Fruit fly (Drosophila melanogaster) Kc167 (cell line): ENCODE results near the gene CG15362.

ENCODE experiments used
- Myc ChIP-seq: fragments of >200 bp; optimal IDR thresholded peaks from 2 replicates; lab custom pipeline; 2017; ENCODE audit warnings: missing external identifiers
- h ChIP-seq: fragments of >200 bp; optimal IDR thresholded peaks from 3 replicates; lab custom pipeline; 2018; ENCODE audit warnings: missing external identifiers
- insv ChIP-seq: fragments of >200 bp; optimal IDR thresholded peaks from 3 replicates; lab custom pipeline; 2018; ENCODE audit warnings: missing external identifiers
- psq ChIP-seq: fragments of >200 bp; optimal IDR thresholded peaks from 2 replicates; lab custom pipeline; 2017; ENCODE audit warnings: missing external identifiers
- ttk ChIP-seq: sonication (Bioruptor generic); optimal IDR thresholded peaks from 2 replicates; lab custom pipeline; 2017; ENCODE audit warnings: missing external identifiers

DNA sequence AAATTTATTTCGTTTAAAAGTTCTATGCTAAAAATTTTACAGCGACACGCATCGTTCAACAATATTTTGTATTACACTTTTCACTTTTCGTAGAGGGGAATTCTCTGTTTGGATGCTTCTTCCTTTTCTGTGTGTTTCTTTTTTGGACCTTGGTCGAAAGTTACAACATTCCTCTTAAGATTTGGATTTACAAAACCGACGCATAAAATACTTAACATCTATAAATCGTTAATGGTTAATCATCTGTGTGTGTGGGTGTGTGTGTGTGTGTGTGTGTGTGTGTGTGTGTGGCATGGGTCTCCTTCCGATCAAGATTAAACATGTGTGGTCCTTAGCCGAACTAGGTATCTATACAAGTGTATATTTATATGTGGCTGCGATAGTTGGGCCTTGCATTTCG, 5.5 kb upstream of the CG15362 start:
- TF ChIP-seq Myc (no peak), h (lab: Kevin White, UChicago) (no peak), psq (lab: Kevin White, UChicago) (no peak), insv (lab: Kevin White, UChicago) (no peak), ttk (lab: Kevin White, UChicago) (no peak)
